Worm (Caenorhabditis elegans) whole organism, late embryonic: ENCODE data around the gene E02C12.12.
A peak's percentile ranks its signal among the peaks of the same experiment; 100 is the strongest.

ENCODE experiments used
- C38D4.7 ChIP-seq: fragments of 200-800 bp; sonication (Bioruptor generic); optimal IDR thresholded peaks from 2 replicates; lab custom pipeline; 2018; ENCODE audit warnings: mild to moderate bottlenecking, missing genetic modification characterization, moderate library complexity, missing compliant biosample characterization
- F13H6.1 ChIP-seq: sonication (generic microtip); optimal IDR thresholded peaks from 2 replicates; lab custom pipeline; 2016; ENCODE audit warnings: missing genetic modification characterization, missing compliant biosample characterization
- T23F11.4 ChIP-seq: fragments of 200-800 bp; sonication (Bioruptor generic); optimal IDR thresholded peaks from 2 replicates; lab custom pipeline; 2018; ENCODE audit warnings: mild to moderate bottlenecking, missing genetic modification characterization, missing compliant biosample characterization
- Y22D7AL.16 ChIP-seq: sonication (generic microtip); optimal IDR thresholded peaks from 2 replicates; lab custom pipeline; 2016; ENCODE audit warnings: missing genetic modification characterization, missing compliant biosample characterization
- ama-1 ChIP-seq: fragments of 150-350 bp; optimal IDR thresholded peaks from 2 replicates; lab custom pipeline; 2014
- ceh-14 ChIP-seq: sonication (generic microtip); optimal IDR thresholded peaks from 2 replicates; lab custom pipeline; 2016; ENCODE audit warnings: missing genotype, missing genetic modification characterization, missing compliant biosample characterization
- ceh-19 ChIP-seq: fragments of 200-800 bp; sonication (Bioruptor generic); optimal IDR thresholded peaks from 2 replicates; lab custom pipeline; 2018; ENCODE audit warnings: mild to moderate bottlenecking, missing genetic modification characterization, missing compliant biosample characterization
- ceh-30 ChIP-seq: fragments of 150-350 bp; optimal IDR thresholded peaks from 2 replicates; lab custom pipeline; 2014; ENCODE audit warnings: missing biosample characterization, missing genetic modification characterization
- ceh-34 ChIP-seq: sonication (generic microtip); optimal IDR thresholded peaks from 2 replicates; lab custom pipeline; 2016; ENCODE audit warnings: mild to moderate bottlenecking, missing genetic modification characterization, missing compliant biosample characterization
- ceh-48 ChIP-seq: sonication (generic microtip); optimal IDR thresholded peaks from 2 replicates; lab custom pipeline; 2016; ENCODE audit warnings: missing genetic modification characterization, inconsistent platforms, missing compliant biosample characterization
- dve-1 ChIP-seq: sonication (generic microtip); optimal IDR thresholded peaks from 2 replicates; lab custom pipeline; 2017; ENCODE audit warnings: antibody characterized with exemption, mild to moderate bottlenecking, missing genetic modification characterization, missing compliant biosample characterization
- elt-2 ChIP-seq: sonication (generic microtip); optimal IDR thresholded peaks from 2 replicates; lab custom pipeline; 2016; ENCODE audit warnings: missing genetic modification reagents, missing genetic modification characterization, missing compliant biosample characterization
- elt-4 ChIP-seq: sonication (generic microtip); optimal IDR thresholded peaks from 2 replicates; lab custom pipeline; 2016; ENCODE audit warnings: missing genetic modification characterization, missing compliant biosample characterization
- eyg-1 ChIP-seq: sonication (generic microtip); optimal IDR thresholded peaks from 2 replicates; lab custom pipeline; 2016; ENCODE audit warnings: missing genotype, missing genetic modification characterization, missing compliant biosample characterization
- fax-1 ChIP-seq: sonication (generic microtip); optimal IDR thresholded peaks from 2 replicates; lab custom pipeline; 2016; ENCODE audit warnings: missing genotype, missing genetic modification characterization, missing compliant biosample characterization
- fkh-6 ChIP-seq: sonication (generic microtip); optimal IDR thresholded peaks from 2 replicates; lab custom pipeline; 2016; ENCODE audit warnings: missing genetic modification characterization, missing compliant biosample characterization
- hlh-13 ChIP-seq: fragments of 200-800 bp; sonication (Bioruptor generic); optimal IDR thresholded peaks from 2 replicates; lab custom pipeline; 2018; ENCODE audit warnings: mild to moderate bottlenecking, missing genetic modification characterization, missing compliant biosample characterization
- hlh-30 ChIP-seq: sonication (generic microtip); optimal IDR thresholded peaks from 2 replicates; lab custom pipeline; 2017; ENCODE audit warnings: antibody characterized with exemption, missing genetic modification characterization, missing compliant biosample characterization; ENCODE audit not compliant: insufficient read depth
- hlh-6 ChIP-seq: sonication (generic microtip); optimal IDR thresholded peaks from 2 replicates; lab custom pipeline; 2016; ENCODE audit warnings: missing genotype, missing genetic modification characterization, missing compliant biosample characterization
- mec-3 ChIP-seq: sonication (generic microtip); optimal IDR thresholded peaks from 2 replicates; lab custom pipeline; 2016; ENCODE audit warnings: borderline replicate concordance, missing genetic modification characterization, missing compliant biosample characterization
- pag-3 ChIP-seq: sonication (generic microtip); optimal IDR thresholded peaks from 2 replicates; lab custom pipeline; 2016; ENCODE audit warnings: missing compliant biosample characterization, missing genetic modification characterization, borderline replicate concordance
- pha-2 ChIP-seq: sonication (generic microtip); optimal IDR thresholded peaks from 2 replicates; lab custom pipeline; 2017; ENCODE audit warnings: mild to moderate bottlenecking, missing genetic modification characterization, missing compliant biosample characterization
- pha-4 ChIP-seq: fragments of 150-350 bp; optimal IDR thresholded peaks from 2 replicates; lab custom pipeline; 2018; ENCODE audit warnings: missing biosample characterization, missing genetic modification reagents, missing genetic modification characterization
- pros-1 ChIP-seq: fragments of 150-350 bp; optimal IDR thresholded peaks from 2 replicates; lab custom pipeline; 2014; ENCODE audit warnings: missing biosample characterization, missing genetic modification reagents, missing genetic modification characterization
- ref-2 ChIP-seq: sonication (generic microtip); optimal IDR thresholded peaks from 2 replicates; lab custom pipeline; 2016; ENCODE audit warnings: missing genetic modification characterization, missing compliant biosample characterization
- rnt-1 ChIP-seq: sonication (generic microtip); optimal IDR thresholded peaks from 2 replicates; lab custom pipeline; 2016; ENCODE audit warnings: missing genetic modification characterization, missing compliant biosample characterization
- sdc-2 ChIP-seq: sonication (generic microtip); optimal IDR thresholded peaks from 2 replicates; lab custom pipeline; 2016; ENCODE audit warnings: missing genotype, missing genetic modification characterization, missing compliant biosample characterization
- sox-4 ChIP-seq: sonication (generic microtip); optimal IDR thresholded peaks from 2 replicates; lab custom pipeline; 2017; ENCODE audit warnings: mild to moderate bottlenecking, missing genetic modification characterization, inconsistent platforms, missing compliant biosample characterization
- ttx-3 ChIP-seq: sonication (generic microtip); optimal IDR thresholded peaks from 2 replicates; lab custom pipeline; 2016; ENCODE audit warnings: missing genetic modification reagents, missing genetic modification characterization, missing compliant biosample characterization
- unc-3 ChIP-seq, 2 experiments: fragments of 200-800 bp in 1 of 2; sonication (Bioruptor generic) in 1 of 2; sonication (generic microtip) in 1 of 2; conservative IDR thresholded peaks in 1 of 2; optimal IDR thresholded peaks in 1 of 2; 2 replicates each; pipeline versions ENCODE4 v1.3.6 to Lab custom; 2016 to 2022; ENCODE audit warnings: missing compliant biosample characterization in 2 of 2, missing genetic modification characterization in 2 of 2, missing genetic modification reagents in 1 of 2
- unc-42 ChIP-seq: sonication (generic microtip); optimal IDR thresholded peaks from 2 replicates; lab custom pipeline; 2016; ENCODE audit warnings: missing genotype, missing genetic modification characterization, missing compliant biosample characterization
- unc-55 ChIP-seq: sonication (generic microtip); optimal IDR thresholded peaks from 2 replicates; lab custom pipeline; 2017; ENCODE audit warnings: missing biosample characterization, missing genetic modification reagents, missing genetic modification characterization
- unc-86 ChIP-seq: sonication (generic microtip); optimal IDR thresholded peaks from 2 replicates; lab custom pipeline; 2016; ENCODE audit warnings: missing genetic modification characterization, missing compliant biosample characterization
- zip-5 ChIP-seq: sonication (generic microtip); optimal IDR thresholded peaks from 2 replicates; lab custom pipeline; 2016; ENCODE audit warnings: missing genetic modification characterization, missing compliant biosample characterization

The E02C12.12 gene

DNA sequence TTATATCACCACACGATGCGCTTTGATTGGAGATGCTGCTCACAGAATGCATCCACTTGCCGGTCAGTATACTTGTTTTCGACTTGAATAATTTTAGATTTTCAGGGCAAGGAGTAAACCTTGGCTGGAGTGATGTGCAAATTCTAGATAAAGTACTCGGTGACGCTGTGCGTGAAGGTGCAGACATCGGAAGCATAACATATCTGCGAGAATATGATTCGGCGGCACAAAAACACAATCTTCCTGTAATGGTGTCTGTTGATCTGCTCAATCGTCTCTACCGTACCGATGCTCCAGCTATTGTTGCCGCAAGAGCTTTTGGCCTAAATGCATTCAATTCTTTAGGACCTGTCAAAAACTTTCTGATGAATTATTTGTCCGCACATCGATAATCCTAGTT is 43.7 kb downstream of the E02C12.12 start:
- TF ChIP-seq ref-2 (tag; lab: Kevin White, UChicago) (no peak), ama-1 (lab: Kevin White, UChicago) (peak; percentile 83)

ce11 chrV:9336462-9336861 is 45.7 kb downstream of the E02C12.12 start, which contains the start of gene coq-6:
TSS of gene coq-6 (plus strand) at chrV:9336762.
- TF ChIP-seq Y22D7AL.16 (tag; lab: Kevin White, UChicago) (no peak), ceh-30 (tag; lab: Kevin White, UChicago) (no peak), pha-4 (no peak), ceh-19 (no peak), unc-3 (GFP tag; conservative IDR thresholded peaks at IDR 0.05; lab: Robert Waterston, UW) (no peak), unc-3 (tag; optimal IDR thresholded peaks at IDR 0.05; lab: Kevin White, UChicago) (no peak), unc-55 (GFP tag; lab: Kevin White, UChicago) (no peak), C38D4.7 (GFP tag; lab: Kevin White, UChicago) (no peak), ceh-34 (tag; lab: Kevin White, UChicago) (no peak), mec-3 (no peak), hlh-6 (tag; lab: Kevin White, UChicago) (no peak), eyg-1 (tag; lab: Kevin White, UChicago) (no peak), T23F11.4 (GFP tag; lab: Kevin White, UChicago) (no peak), fkh-6 (no peak), fax-1 (no peak), dve-1 (tag; lab: Kevin White, UChicago) (no peak), rnt-1 (tag; lab: Kevin White, UChicago) (no peak), pros-1 (tag; lab: Kevin White, UChicago) (no peak), hlh-30 (tag; lab: Kevin White, UChicago) (no peak), ceh-14 (tag; lab: Kevin White, UChicago) (no peak)

- TF ChIP-seq elt-2 (no peak), pha-2 (tag; lab: Kevin White, UChicago) (no peak), hlh-13 (GFP tag; lab: Kevin White, UChicago) (no peak), hlh-6 (tag; lab: Kevin White, UChicago) (no peak), sdc-2 (tag; lab: Kevin White, UChicago) (no peak)
- TF ChIP-seq, all 69 proteins: peak for 0
These were observed 47.9 kb downstream of the E02C12.12 start, which contains the start of gene ucp-4 for ce11 chrV:9334216-9334615. TSS of gene ucp-4 (plus strand) at chrV:9334298.

- no peak for TF ChIP-seq ttx-3 (tag; lab: Kevin White, UChicago)
- no peak for TF ChIP-seq ceh-48 (tag; lab: Kevin White, UChicago)
- no peak for TF ChIP-seq F13H6.1 (tag; lab: Kevin White, UChicago)
- TF ChIP-seq elt-4 (tag; lab: Kevin White, UChicago), result no peak
- no peak for TF ChIP-seq sdc-2 (tag; lab: Kevin White, UChicago)
- TF ChIP-seq unc-42 (tag; lab: Kevin White, UChicago), result no peak
- no peak for TF ChIP-seq unc-86
- no peak for TF ChIP-seq pag-3 (tag; lab: Kevin White, UChicago)
- no peak for TF ChIP-seq T23F11.4 (GFP tag; lab: Kevin White, UChicago)
- TF ChIP-seq pha-2 (tag; lab: Kevin White, UChicago), result no peak
- no peak for TF ChIP-seq sox-4 (tag; lab: Kevin White, UChicago)
- no peak for TF ChIP-seq zip-5
These were observed 48.6 kb downstream of the E02C12.12 start, which contains the start of gene acl-14 for ce11 chrV:9333316-9334048. TSS of gene acl-14 (minus strand) at chrV:9333631.
